Fruit fly (Drosophila melanogaster) whole organism, embryonic: Measurements from ENCODE around the gene CG16985.

Experiments
- Bgb ChIP-seq: fragments of 200-800 bp; sonication (Bioruptor generic); IDR thresholded peaks from 2 replicates; pipeline ENCODE4 v1.3.6; 2022; ENCODE audit warnings: missing biosample characterization, missing genetic modification characterization; ENCODE audit not compliant: partially characterized antibody
- CG10321 ChIP-seq: fragments of 200-800 bp; sonication (Bioruptor generic); IDR thresholded peaks from 2 replicates; pipeline ENCODE4 v1.3.6; 2022; ENCODE audit warnings: missing biosample characterization, missing genetic modification characterization
- CG10366 ChIP-seq: fragments of 200-800 bp; sonication (Bioruptor generic); IDR thresholded peaks from 2 replicates; pipeline ENCODE4 v1.3.6; 2022; ENCODE audit warnings: missing biosample characterization, missing genetic modification characterization
- CG10565 ChIP-seq: fragments of 200-800 bp; sonication (Bioruptor generic); optimal IDR thresholded peaks from 3 replicates; lab custom pipeline; 2016; ENCODE audit warnings: missing biosample characterization, mild to moderate bottlenecking, missing genetic modification characterization
- CG11695 ChIP-seq: fragments of 200-800 bp; sonication (Bioruptor generic); IDR thresholded peaks from 3 replicates; pipeline ENCODE4 v1.3.6; 2022; ENCODE audit warnings: missing biosample characterization, missing genetic modification characterization
- CG12299 ChIP-seq: fragments of 200-800 bp; sonication (Bioruptor generic); optimal IDR thresholded peaks from 2 replicates; lab custom pipeline; 2018; ENCODE audit warnings: missing biosample characterization, mild to moderate bottlenecking, missing genetic modification characterization
- CG13775 ChIP-seq: fragments of 200-800 bp; sonication (Bioruptor generic); optimal IDR thresholded peaks from 3 replicates; lab custom pipeline; 2017; ENCODE audit warnings: missing biosample characterization, mild to moderate bottlenecking, missing genetic modification characterization
- CG15073 ChIP-seq: fragments of 200-800 bp; sonication (Bioruptor generic); optimal IDR thresholded peaks from 2 replicates; lab custom pipeline; 2016; ENCODE audit warnings: missing biosample characterization, missing genetic modification characterization
- CG1647 ChIP-seq: fragments of 200-800 bp; sonication (Bioruptor generic); optimal IDR thresholded peaks from 3 replicates; lab custom pipeline; 2016; ENCODE audit warnings: missing biosample characterization, missing genetic modification characterization
- CG17328 ChIP-seq: fragments of 200-800 bp; sonication (Bioruptor generic); IDR thresholded peaks from 2 replicates; pipeline ENCODE4 v1.3.6; 2022; ENCODE audit warnings: missing biosample characterization, missing genetic modification characterization
- CG17612 ChIP-seq: fragments of 200-800 bp; sonication (Bioruptor generic); IDR thresholded peaks from 2 replicates; pipeline ENCODE4 v1.3.6; 2022; ENCODE audit warnings: missing biosample characterization, missing genetic modification characterization
- CG30020 ChIP-seq: fragments of 200-800 bp; optimal IDR thresholded peaks from 2 replicates; lab custom pipeline; 2019; ENCODE audit warnings: missing biosample characterization, mild to moderate bottlenecking, missing genetic modification characterization, moderate library complexity
- CG31365 ChIP-seq: fragments of 200-800 bp; sonication (Bioruptor generic); optimal IDR thresholded peaks from 2 replicates; lab custom pipeline; 2018; ENCODE audit warnings: missing biosample characterization, mild to moderate bottlenecking, missing genetic modification characterization
- CG4854 ChIP-seq: fragments of 200-800 bp; sonication (Bioruptor generic); optimal IDR thresholded peaks from 2 replicates; lab custom pipeline; 2016; ENCODE audit warnings: missing biosample characterization, missing genetic modification characterization, inconsistent platforms
- CG7556 ChIP-seq: fragments of 200-800 bp; sonication (Bioruptor generic); optimal IDR thresholded peaks from 2 replicates; lab custom pipeline; 2017; ENCODE audit warnings: missing biosample characterization, mild to moderate bottlenecking, missing genetic modification characterization
- CG7963 ChIP-seq: fragments of 200-800 bp; sonication (Bioruptor generic); IDR thresholded peaks from 3 replicates; pipeline ENCODE4 v1.3.6; 2022; ENCODE audit warnings: missing biosample characterization, missing genetic modification characterization; ENCODE audit not compliant: partially characterized antibody
- CG8290 ChIP-seq, 3 experiments: fragments of 200-800 bp; sonication (Bioruptor generic); optimal IDR thresholded peaks; 2 replicates each; lab custom pipeline; 2016 to 2019; ENCODE audit warnings: missing biosample characterization in 3 of 3, missing genetic modification characterization in 3 of 3, mild to moderate bottlenecking in 2 of 3, moderate library complexity in 1 of 3
- CG9932 ChIP-seq: fragments of 200-800 bp; sonication (Bioruptor generic); IDR thresholded peaks from 2 replicates; pipeline ENCODE4 v1.3.6; 2022; ENCODE audit warnings: missing biosample characterization, missing genetic modification characterization
- D19B ChIP-seq: fragments of 200-800 bp; sonication (Bioruptor generic); optimal IDR thresholded peaks from 2 replicates; lab custom pipeline; 2017; ENCODE audit warnings: missing biosample characterization, mild to moderate bottlenecking, missing genetic modification characterization
- Doc3 ChIP-seq: fragments of 200-800 bp; sonication (Bioruptor generic); IDR thresholded peaks from 3 replicates; pipeline ENCODE4 v1.3.6; 2022; ENCODE audit warnings: missing biosample characterization, missing genetic modification characterization; ENCODE audit not compliant: partially characterized antibody
- HLH4C ChIP-seq: fragments of 200-800 bp; sonication (Bioruptor generic); IDR thresholded peaks from 3 replicates; pipeline ENCODE4 v1.3.6; 2022; ENCODE audit warnings: missing biosample characterization, missing genetic modification characterization; ENCODE audit not compliant: partially characterized antibody
- Hsf ChIP-seq: fragments of 200-800 bp; sonication (Bioruptor generic); optimal IDR thresholded peaks from 3 replicates; lab custom pipeline; 2016; ENCODE audit warnings: missing biosample characterization, missing genetic modification characterization
- Lpt ChIP-seq: fragments of >200 bp; optimal IDR thresholded peaks from 2 replicates; lab custom pipeline; 2018; ENCODE audit warnings: missing biosample characterization, missing genetic modification characterization
- Meics ChIP-seq: fragments of 200-800 bp; sonication (Bioruptor generic); optimal IDR thresholded peaks from 2 replicates; lab custom pipeline; 2017; ENCODE audit warnings: missing biosample characterization, mild to moderate bottlenecking, missing genetic modification characterization
- NFAT ChIP-seq: fragments of 200-800 bp; sonication (Bioruptor generic); IDR thresholded peaks from 2 replicates; pipeline ENCODE4 v1.3.6; 2022; ENCODE audit warnings: missing biosample characterization, missing genetic modification characterization
- NfI ChIP-seq: fragments of 200-800 bp; sonication (Bioruptor generic); optimal IDR thresholded peaks from 3 replicates; lab custom pipeline; 2018; ENCODE audit warnings: missing biosample characterization, mild to moderate bottlenecking, missing genetic modification characterization, moderate library complexity
- Xbp1 ChIP-seq: fragments of 200-800 bp; sonication (Bioruptor generic); optimal IDR thresholded peaks from 3 replicates; lab custom pipeline; 2016; ENCODE audit warnings: missing biosample characterization, mild to moderate bottlenecking, missing genetic modification characterization
- abd-A ChIP-seq: fragments of 200-800 bp; sonication (Bioruptor generic); optimal IDR thresholded peaks from 3 replicates; lab custom pipeline; 2019; ENCODE audit warnings: missing biosample characterization, mild to moderate bottlenecking, missing genetic modification characterization, moderate library complexity
- cas ChIP-seq: fragments of 200-800 bp; sonication (Bioruptor generic); IDR thresholded peaks from 2 replicates; pipeline ENCODE4 v1.3.6; 2022; ENCODE audit warnings: missing biosample characterization, missing genetic modification characterization
- cato ChIP-seq: fragments of 200-800 bp; sonication (Bioruptor generic); optimal IDR thresholded peaks from 2 replicates; lab custom pipeline; 2016; ENCODE audit warnings: missing biosample characterization, missing genetic modification characterization, borderline replicate concordance
- dysf ChIP-seq: fragments of 200-800 bp; sonication (Bioruptor generic); IDR thresholded peaks from 3 replicates; pipeline ENCODE4 v1.3.6; 2022; ENCODE audit warnings: missing biosample characterization, missing genetic modification characterization
- h ChIP-seq: fragments of >200 bp; optimal IDR thresholded peaks from 2 replicates; lab custom pipeline; 2017
- lilli ChIP-seq: fragments of 200-800 bp; sonication (Bioruptor generic); optimal IDR thresholded peaks from 3 replicates; lab custom pipeline; 2016; ENCODE audit warnings: missing biosample characterization, missing genetic modification characterization
- lola ChIP-seq, 3 experiments: fragments of >200 bp in 2 of 3; fragments of 200-800 bp in 1 of 3; sonication (Bioruptor generic) in 1 of 3; optimal IDR thresholded peaks; 2 replicates each; lab custom pipeline; 2017 to 2019; ENCODE audit warnings: missing biosample characterization in 3 of 3, missing genetic modification characterization in 3 of 3, mild to moderate bottlenecking in 1 of 3, moderate library complexity in 1 of 3
- luna ChIP-seq: fragments of 200-800 bp; sonication (Bioruptor generic); optimal IDR thresholded peaks from 2 replicates; lab custom pipeline; 2016; ENCODE audit warnings: missing biosample characterization, missing genetic modification characterization
- nerfin-1 ChIP-seq: fragments of 200-800 bp; sonication (Bioruptor generic); optimal IDR thresholded peaks from 3 replicates; lab custom pipeline; 2019; ENCODE audit warnings: missing biosample characterization, mild to moderate bottlenecking, missing genetic modification characterization, moderate library complexity
- pita ChIP-seq: fragments of 200-800 bp; sonication (Bioruptor generic); optimal IDR thresholded peaks from 2 replicates; lab custom pipeline; 2017; ENCODE audit warnings: missing biosample characterization, mild to moderate bottlenecking, missing genetic modification characterization
- prd ChIP-seq, 3 experiments: fragments of >200 bp in 2 of 3; fragments of 200-800 bp in 1 of 3; sonication (Bioruptor generic) in 1 of 3; optimal IDR thresholded peaks in 2 of 3; IDR thresholded peaks in 1 of 3; 2 replicates in 2 of 3; 3 replicates in 1 of 3; pipeline versions ENCODE4 v1.3.6 to Lab custom; 2017 to 2022; ENCODE audit warnings: missing biosample characterization in 1 of 3, missing genetic modification characterization in 1 of 3
- psq ChIP-seq: fragments of 200-800 bp; sonication (Bioruptor generic); optimal IDR thresholded peaks from 2 replicates; lab custom pipeline; 2017; ENCODE audit warnings: missing biosample characterization, missing genetic modification characterization
- sens-2 ChIP-seq: fragments of 200-800 bp; sonication (Bioruptor generic); IDR thresholded peaks from 2 replicates; pipeline ENCODE4 v1.3.6; 2022; ENCODE audit warnings: missing biosample characterization, missing genetic modification characterization
- slou ChIP-seq: fragments of 200-800 bp; sonication (Bioruptor generic); optimal IDR thresholded peaks from 3 replicates; lab custom pipeline; 2016; ENCODE audit warnings: missing biosample characterization, missing genetic modification characterization
- tap ChIP-seq: fragments of 200-800 bp; optimal IDR thresholded peaks from 3 replicates; lab custom pipeline; 2019; ENCODE audit warnings: missing biosample characterization, mild to moderate bottlenecking, missing genetic modification characterization, moderate library complexity
- unpg ChIP-seq: fragments of 200-800 bp; sonication (Bioruptor generic); optimal IDR thresholded peaks from 3 replicates; lab custom pipeline; 2018; ENCODE audit warnings: missing biosample characterization, mild to moderate bottlenecking, missing genetic modification characterization, moderate library complexity
- usp ChIP-seq: fragments of >200 bp; optimal IDR thresholded peaks from 2 replicates; lab custom pipeline; 2017; ENCODE audit warnings: missing biosample characterization, missing genetic modification characterization
- wek ChIP-seq: fragments of 200-800 bp; sonication (Bioruptor generic); optimal IDR thresholded peaks from 3 replicates; lab custom pipeline; 2018; ENCODE audit warnings: missing biosample characterization, mild to moderate bottlenecking, missing genetic modification characterization, moderate library complexity
- z ChIP-seq: fragments of 200-800 bp; sonication (Bioruptor generic); IDR thresholded peaks from 3 replicates; pipeline ENCODE4 v1.3.6; 2022; ENCODE audit warnings: missing biosample characterization, missing genetic modification characterization
- zen ChIP-seq: fragments of 200-800 bp; sonication (Bioruptor generic); optimal IDR thresholded peaks from 3 replicates; lab custom pipeline; 2018; ENCODE audit warnings: missing biosample characterization, mild to moderate bottlenecking, missing genetic modification characterization, moderate library complexity
- zen2 ChIP-seq: fragments of 200-800 bp; sonication (Bioruptor generic); IDR thresholded peaks from 3 replicates; pipeline ENCODE4 v1.3.6; 2022; ENCODE audit warnings: missing biosample characterization, missing genetic modification characterization; ENCODE audit not compliant: partially characterized antibody

CG16985 gene

DNA sequence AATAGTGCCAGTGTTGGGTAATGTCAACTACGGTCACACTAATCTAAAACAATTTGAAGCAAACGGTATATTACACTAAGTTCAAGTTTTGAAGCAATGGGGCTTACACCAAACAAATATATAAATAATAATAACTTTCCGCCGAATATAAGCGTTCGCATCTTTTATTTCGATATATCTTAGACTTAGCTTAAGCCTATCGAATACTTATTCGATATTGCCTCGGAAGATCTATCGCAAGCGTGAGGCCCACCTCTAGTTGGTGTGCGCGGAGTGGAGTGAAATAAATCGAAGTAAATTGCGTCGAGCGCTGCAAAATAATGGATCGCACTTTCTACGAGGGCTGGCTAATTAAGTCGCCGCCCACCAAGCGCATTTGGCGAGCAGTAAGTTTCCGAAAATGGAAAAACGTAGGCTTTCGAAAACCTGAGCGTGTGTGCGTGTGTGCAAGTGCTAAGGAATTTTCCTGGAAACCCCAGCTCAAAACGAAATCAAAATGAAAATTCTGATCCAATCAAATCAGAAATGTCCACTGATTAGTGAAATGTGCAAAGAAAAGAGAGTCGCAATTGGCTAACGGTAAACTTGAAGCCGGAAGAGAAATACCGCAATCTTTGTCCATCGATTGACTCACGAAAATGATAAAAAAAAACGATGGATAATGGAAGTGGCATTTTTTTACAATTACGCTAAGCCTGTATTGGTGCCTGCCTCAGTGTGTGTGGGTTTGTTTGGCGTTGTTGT is 9.8 kb upstream of the CG16985 start, which contains the start of gene dos (continued):
- TF ChIP-seq CG17612 (GFP tag; lab: Robert Waterston, UW) (no peak), lilli (GFP tag; lab: Kevin White, UChicago) (peak; percentile 81), CG30020 (peak; percentile 75), pita (GFP tag; lab: Kevin White, UChicago) (no peak), Hsf (peak; percentile 50), D19B (GFP tag; lab: Kevin White, UChicago) (peak; percentile 36), CG7556 (GFP tag; lab: Kevin White, UChicago) (peak; percentile 21), CG10565 (GFP tag; lab: Kevin White, UChicago) (no peak), NFAT (GFP tag; lab: Robert Waterston, UW) (0 out of 2 replicates have a peak, but pooled peaks have one; percentile 19), prd (optimal IDR thresholded peaks at IDR 0.05; lab: Kevin White, UChicago) (no peak), prd (GFP tag; IDR thresholded peaks at IDR 0.05; lab: Robert Waterston, UW) (0 out of 3 replicates have a peak, but pooled peaks have one; percentile 38), CG15073 (GFP tag; lab: Kevin White, UChicago) (no peak), luna (no peak), CG1647 (GFP tag; lab: Kevin White, UChicago) (no peak), zen (tag; lab: Kevin White, UChicago) (peak; percentile 62), abd-A (tag; lab: Kevin White, UChicago) (peak; percentile 42), wek (GFP tag; lab: Kevin White, UChicago) (peak; percentile 0), dysf (GFP tag; lab: Robert Waterston, UW) (0 out of 3 replicates have a peak, but pooled peaks have one; percentile 12), unpg (GFP tag; lab: Kevin White, UChicago) (peak; percentile 23), CG7963 (GFP tag; lab: Robert Waterston, UW) (0 out of 3 replicates have a peak, but pooled peaks have one; percentile 52), Doc3 (GFP tag; lab: Robert Waterston, UW) (peak; percentile 69), psq (GFP tag; lab: Kevin White, UChicago) (peak; percentile 4), HLH4C (GFP tag; lab: Robert Waterston, UW) (peak; percentile 75), CG10366 (no peak), CG8290 (GFP tag; optimal IDR thresholded peaks at IDR 0.05; lab: Kevin White, UChicago) (peak; percentile 81), CG8290 (tag; optimal IDR thresholded peaks at IDR 0.05; lab: Kevin White, UChicago) (peak; percentile 7 to 79), CG12299 (tag; lab: Kevin White, UChicago) (peak; percentile 3), sens-2 (GFP tag; lab: Robert Waterston, UW) (no peak), Meics (peak; percentile 14), Xbp1 (GFP tag; lab: Kevin White, UChicago) (peak; percentile 58), cato (GFP tag; lab: Kevin White, UChicago) (peak; percentile 22), cas (GFP tag; lab: Robert Waterston, UW) (no peak), Lpt (GFP tag; lab: Kevin White, UChicago) (no peak), slou (GFP tag; lab: Kevin White, UChicago) (peak; percentile 26), CG17328 (no peak), CG31365 (tag; lab: Kevin White, UChicago) (peak; percentile 5), NfI (GFP tag; lab: Kevin White, UChicago) (peak; percentile 39), usp (GFP tag; lab: Kevin White, UChicago) (no peak), CG10321 (GFP tag; lab: Robert Waterston, UW) (no peak), lola (GFP tag; optimal IDR thresholded peaks at IDR 0.05; lab: Kevin White, UChicago) (peak in 1 of 3 experiments; percentile 41), tap (peak; percentile 13), CG11695 (GFP tag; lab: Robert Waterston, UW) (no peak), z (GFP tag; lab: Robert Waterston, UW) (no peak), h (lab: Kevin White, UChicago) (no peak), CG9932 (peak; percentile 49), CG4854 (GFP tag; lab: Kevin White, UChicago) (peak; percentile 49), nerfin-1 (tag; lab: Kevin White, UChicago) (peak; percentile 92), CG13775 (peak; percentile 56), Bgb (GFP tag; lab: Robert Waterston, UW) (peak; percentile 77), zen2 (GFP tag; lab: Robert Waterston, UW) (peak; percentile 63; the same call in 2 of the 3 replicates)
